Fruit fly (Drosophila melanogaster) whole organism, embryonic: Measurements from ENCODE around the gene CG46467.

Source experiments
- Awh ChIP-seq: fragments of 200-800 bp; sonication (Bioruptor generic); IDR thresholded peaks from 2 replicates; pipeline ENCODE4, ENCODE4 v1.3.6; 2022; ENCODE audit warnings: missing biosample characterization, missing genetic modification characterization
- CG12236 ChIP-seq: fragments of 200-800 bp; sonication (Bioruptor generic); optimal IDR thresholded peaks from 2 replicates; lab custom pipeline; 2016; ENCODE audit warnings: missing biosample characterization, missing genetic modification characterization
- CG12659 ChIP-seq: fragments of 200-800 bp; sonication (Bioruptor generic); optimal IDR thresholded peaks from 3 replicates; lab custom pipeline; 2017; ENCODE audit warnings: mild to moderate bottlenecking, missing biosample characterization, missing genetic modification reagents, missing genetic modification characterization
- CG14014 ChIP-seq: fragments of 200-800 bp; sonication (Bioruptor generic); IDR thresholded peaks from 2 replicates; pipeline ENCODE4 v1.3.6; 2022; ENCODE audit warnings: missing biosample characterization, missing genetic modification characterization
- CG14965 ChIP-seq: fragments of 200-800 bp; sonication (Bioruptor generic); optimal IDR thresholded peaks from 2 replicates; lab custom pipeline; 2016; ENCODE audit warnings: missing biosample characterization, missing genetic modification characterization, borderline replicate concordance
- CG1602 ChIP-seq: fragments of 200-800 bp; sonication (Bioruptor generic); optimal IDR thresholded peaks from 3 replicates; lab custom pipeline; 2016; ENCODE audit warnings: missing biosample characterization, missing genetic modification characterization
- CG2889 ChIP-seq: fragments of 200-800 bp; sonication (Bioruptor generic); IDR thresholded peaks from 3 replicates; pipeline ENCODE4 v1.3.6; 2022; ENCODE audit warnings: missing biosample characterization, missing genetic modification characterization
- CG3163 ChIP-seq: fragments of 200-800 bp; sonication (Bioruptor generic); optimal IDR thresholded peaks from 3 replicates; lab custom pipeline; 2016; ENCODE audit warnings: missing biosample characterization, missing genetic modification characterization
- CG32532 ChIP-seq: fragments of 200-800 bp; sonication (Bioruptor generic); IDR thresholded peaks from 2 replicates; pipeline ENCODE4 v1.3.6; 2022; ENCODE audit warnings: missing biosample characterization, missing genetic modification characterization
- CG4328 ChIP-seq: fragments of 200-800 bp; sonication (Bioruptor generic); optimal IDR thresholded peaks from 3 replicates; lab custom pipeline; 2017; ENCODE audit warnings: missing biosample characterization, missing genetic modification reagents, missing genetic modification characterization
- CG7357 ChIP-seq: fragments of 200-800 bp; sonication (Bioruptor generic); IDR thresholded peaks from 3 replicates; pipeline ENCODE4 v1.3.6; 2022; ENCODE audit warnings: missing biosample characterization, missing genetic modification characterization
- Deaf1 ChIP-seq: fragments of 200-800 bp; optimal IDR thresholded peaks from 3 replicates; lab custom pipeline; 2019; ENCODE audit warnings: missing biosample characterization, mild to moderate bottlenecking, missing genetic modification characterization, moderate library complexity
- Dek ChIP-seq: fragments of 200-800 bp; sonication (Bioruptor generic); optimal IDR thresholded peaks from 3 replicates; lab custom pipeline; 2019; ENCODE audit warnings: missing biosample characterization, mild to moderate bottlenecking, missing genetic modification characterization, moderate library complexity
- Dip2 ChIP-seq: fragments of 200-800 bp; sonication (Bioruptor generic); IDR thresholded peaks from 2 replicates; pipeline ENCODE4 v1.3.6; 2022; ENCODE audit warnings: missing biosample characterization, missing genetic modification characterization
- E2f2 ChIP-seq: fragments of 200-800 bp; sonication (Bioruptor generic); IDR thresholded peaks from 2 replicates; pipeline ENCODE4 v1.3.6; 2022; ENCODE audit warnings: missing biosample characterization, missing genetic modification characterization
- Ets65A ChIP-seq: fragments of 200-800 bp; sonication (Bioruptor generic); peaks from one replicate; lab custom pipeline; 2016; ENCODE audit warnings: missing biosample characterization, missing genetic modification characterization
- H2.0 ChIP-seq: fragments of 200-800 bp; sonication (Bioruptor generic); IDR thresholded peaks from 2 replicates; pipeline ENCODE4 v1.3.6; 2022; ENCODE audit warnings: missing biosample characterization, missing genetic modification characterization
- Hr39 ChIP-seq: fragments of >200 bp; optimal IDR thresholded peaks from 2 replicates; lab custom pipeline; 2017
- Neu2 ChIP-seq: fragments of 200-800 bp; sonication (Bioruptor generic); optimal IDR thresholded peaks from 3 replicates; lab custom pipeline; 2016; ENCODE audit warnings: missing biosample characterization, missing genetic modification characterization, borderline replicate concordance
- Trl ChIP-seq, 3 experiments: fragments of >200 bp in 2 of 3; fragments of 200-800 bp in 1 of 3; sonication (Bioruptor generic) in 1 of 3; optimal IDR thresholded peaks; 2 replicates in 1 of 3; 3 replicates in 2 of 3; lab custom pipeline; 2016 to 2017; ENCODE audit warnings: missing biosample characterization in 1 of 3, missing genetic modification characterization in 1 of 3
- abd-A ChIP-seq: fragments of 200-800 bp; sonication (Bioruptor generic); optimal IDR thresholded peaks from 3 replicates; lab custom pipeline; 2019; ENCODE audit warnings: missing biosample characterization, mild to moderate bottlenecking, missing genetic modification characterization, moderate library complexity
- br ChIP-seq: fragments of >200 bp; optimal IDR thresholded peaks from 2 replicates; lab custom pipeline; 2017
- cas ChIP-seq: fragments of 200-800 bp; sonication (Bioruptor generic); IDR thresholded peaks from 2 replicates; pipeline ENCODE4 v1.3.6; 2022; ENCODE audit warnings: missing biosample characterization, missing genetic modification characterization
- cg ChIP-seq: fragments of 200-800 bp; sonication (Bioruptor generic); optimal IDR thresholded peaks from 3 replicates; lab custom pipeline; 2019; ENCODE audit warnings: missing biosample characterization, mild to moderate bottlenecking, missing genetic modification characterization, moderate library complexity
- chinmo ChIP-seq: fragments of 200-800 bp; sonication (Bioruptor generic); IDR thresholded peaks from 4 replicates; pipeline ENCODE4 v1.3.6; 2022; ENCODE audit warnings: missing biosample characterization, missing genetic modification characterization; ENCODE audit not compliant: partially characterized antibody
- chm ChIP-seq: fragments of 200-800 bp; sonication (Bioruptor generic); IDR thresholded peaks from 2 replicates; pipeline ENCODE4 v1.3.6; 2022; ENCODE audit warnings: missing biosample characterization, missing genetic modification characterization
- crol ChIP-seq: fragments of 200-800 bp; sonication (Bioruptor generic); IDR thresholded peaks from 2 replicates; pipeline ENCODE4 v1.3.6; 2022; ENCODE audit warnings: missing biosample characterization, missing genetic modification characterization
- dm ChIP-seq: fragments of 200-800 bp; sonication (Bioruptor generic); optimal IDR thresholded peaks from 3 replicates; lab custom pipeline; 2016; ENCODE audit warnings: missing biosample characterization, missing genetic modification characterization
- emc ChIP-seq: fragments of 200-800 bp; sonication (Bioruptor generic); optimal IDR thresholded peaks from 2 replicates; lab custom pipeline; 2016; ENCODE audit warnings: missing biosample characterization, missing genetic modification characterization
- gfzf ChIP-seq: fragments of 200-800 bp; sonication (Bioruptor generic); optimal IDR thresholded peaks from 2 replicates; lab custom pipeline; 2016; ENCODE audit warnings: missing biosample characterization, mild to moderate bottlenecking, missing genetic modification characterization, moderate library complexity
- gsb-n ChIP-seq: fragments of 200-800 bp; sonication (Bioruptor generic); optimal IDR thresholded peaks from 3 replicates; lab custom pipeline; 2018; ENCODE audit warnings: missing biosample characterization, mild to moderate bottlenecking, missing genetic modification characterization
- kah ChIP-seq: fragments of 200-800 bp; sonication (Bioruptor generic); optimal IDR thresholded peaks from 2 replicates; lab custom pipeline; 2018; ENCODE audit warnings: missing biosample characterization, mild to moderate bottlenecking, missing genetic modification characterization
- kni ChIP-seq: fragments of 200-800 bp; sonication (Bioruptor generic); optimal IDR thresholded peaks from 3 replicates; lab custom pipeline; 2017; ENCODE audit warnings: mild to moderate bottlenecking, missing biosample characterization, missing genetic modification reagents, missing genetic modification characterization
- mld ChIP-seq: fragments of 200-800 bp; sonication (Bioruptor generic); IDR thresholded peaks from 3 replicates; pipeline ENCODE4 v1.3.6; 2022; ENCODE audit warnings: missing biosample characterization, missing genetic modification characterization; ENCODE audit not compliant: partially characterized antibody
- nerfin-1 ChIP-seq: fragments of 200-800 bp; sonication (Bioruptor generic); optimal IDR thresholded peaks from 3 replicates; lab custom pipeline; 2019; ENCODE audit warnings: missing biosample characterization, mild to moderate bottlenecking, missing genetic modification characterization, moderate library complexity
- p53 ChIP-seq: fragments of 200-800 bp; sonication (Bioruptor generic); optimal IDR thresholded peaks from 2 replicates; lab custom pipeline; 2016; ENCODE audit warnings: missing biosample characterization, missing genetic modification characterization
- pum ChIP-seq: fragments of 200-800 bp; sonication (Bioruptor generic); optimal IDR thresholded peaks from 2 replicates; lab custom pipeline; 2016; ENCODE audit warnings: missing biosample characterization, missing genetic modification characterization
- run ChIP-seq: fragments of 200-800 bp; sonication (Bioruptor generic); optimal IDR thresholded peaks from 3 replicates; lab custom pipeline; 2018; ENCODE audit warnings: missing biosample characterization, mild to moderate bottlenecking, missing genetic modification characterization
- seq ChIP-seq: fragments of 200-800 bp; sonication (Bioruptor generic); IDR thresholded peaks from 2 replicates; pipeline ENCODE4 v1.3.6; 2022; ENCODE audit warnings: missing biosample characterization, missing genetic modification characterization
- sim ChIP-seq: fragments of 200-800 bp; sonication (Bioruptor generic); IDR thresholded peaks from 2 replicates; pipeline ENCODE4 v1.3.6; 2022; ENCODE audit warnings: missing biosample characterization, missing genetic modification characterization
- slp2 ChIP-seq: fragments of 200-800 bp; sonication (Bioruptor generic); optimal IDR thresholded peaks from 2 replicates; lab custom pipeline; 2016; ENCODE audit warnings: missing biosample characterization, missing genetic modification characterization
- so ChIP-seq: fragments of 200-800 bp; sonication (Bioruptor generic); IDR thresholded peaks from 3 replicates; pipeline ENCODE4 v1.3.6; 2022; ENCODE audit warnings: missing biosample characterization, missing genetic modification characterization
- sob ChIP-seq: fragments of 200-800 bp; sonication (Bioruptor generic); IDR thresholded peaks from 2 replicates; pipeline ENCODE4 v1.3.6; 2022; ENCODE audit warnings: missing biosample characterization, missing genetic modification characterization
- sr ChIP-seq: fragments of 200-800 bp; sonication (Bioruptor generic); IDR thresholded peaks from 3 replicates; pipeline ENCODE4 v1.3.6; 2022; ENCODE audit warnings: missing biosample characterization, missing genetic modification characterization
- toy ChIP-seq: fragments of 200-800 bp; sonication (Bioruptor generic); IDR thresholded peaks from 2 replicates; pipeline ENCODE4 v1.3.6; 2022; ENCODE audit warnings: missing biosample characterization, missing genetic modification characterization
- ttk ChIP-seq: fragments of 200-800 bp; sonication (Bioruptor generic); IDR thresholded peaks from 2 replicates; pipeline ENCODE4 v2.1.2; 2022; ENCODE audit warnings: missing biosample characterization, missing genetic modification characterization
- unc-4 ChIP-seq: fragments of 200-800 bp; sonication (Bioruptor generic); IDR thresholded peaks from 2 replicates; pipeline ENCODE4 v1.3.6; 2022; ENCODE audit warnings: missing biosample characterization, missing genetic modification characterization; ENCODE audit not compliant: partially characterized antibody
- vvl ChIP-seq: fragments of 200-800 bp; sonication (Bioruptor generic); IDR thresholded peaks from 2 replicates; pipeline ENCODE4 v1.3.6; 2022; ENCODE audit warnings: missing biosample characterization, missing genetic modification characterization

Gene CG46467

dm6 chr3R:9950984-9951383 lies 76.5 kb downstream of the CG46467 start:
- TF ChIP-seq Neu2 (GFP tag; lab: Kevin White, UChicago) (no peak), crol (GFP tag; lab: Robert Waterston, UW) (0 out of 2 replicates have a peak, but pooled peaks have one; percentile 15), Awh (GFP tag; lab: Robert Waterston, UW) (0 out of 2 replicates have a peak, but pooled peaks have one; percentile 9), CG14014 (GFP tag; lab: Robert Waterston, UW) (0 out of 2 replicates have a peak, but pooled peaks have one; percentile 5), CG3163 (no peak), CG12236 (GFP tag; lab: Kevin White, UChicago) (no peak), Dek (no peak), CG7357 (GFP tag; lab: Robert Waterston, UW) (no peak), Ets65A (peak; percentile 2), Dip2 (GFP tag; lab: Robert Waterston, UW) (0 out of 2 replicates have a peak, but pooled peaks have one; percentile 26), kni (GFP tag; lab: Kevin White, UChicago) (no peak), CG2889 (GFP tag; lab: Robert Waterston, UW) (no peak), gfzf (no peak), mld (0 out of 3 replicates have a peak, but pooled peaks have one; percentile 14)

- TF ChIP-seq so (GFP tag; lab: Robert Waterston, UW) = 0 out of 3 replicates have a peak, but pooled peaks have one; percentile 14
- 0 out of 2 replicates have a peak, but pooled peaks have one; percentile 34 for TF ChIP-seq sob (GFP tag; lab: Robert Waterston, UW)
- peak; percentile 37; the same call in 1 of the 2 replicates for TF ChIP-seq vvl (GFP tag; lab: Robert Waterston, UW)
- TF ChIP-seq chinmo (GFP tag; lab: Robert Waterston, UW) = 0 out of 4 replicates have a peak, but pooled peaks have one; percentile 39
- TF ChIP-seq CG32532 (GFP tag; lab: Robert Waterston, UW) = 0 out of 2 replicates have a peak, but pooled peaks have one; percentile 27
- peak; percentile 21 for TF ChIP-seq Hr39
- peak; percentile 80 for TF ChIP-seq sr
- 0 out of 2 replicates have a peak, but pooled peaks have one; percentile 5 for TF ChIP-seq ttk (GFP tag; lab: Robert Waterston, UW)
- TF ChIP-seq crol (GFP tag; lab: Robert Waterston, UW) = peak; percentile 66
- no peak for TF ChIP-seq CG4328
- TF ChIP-seq CG1602 (GFP tag; lab: Kevin White, UChicago) = no peak
- no peak for TF ChIP-seq sim (GFP tag; lab: Robert Waterston, UW)
Observed at dm6 chr3R:9951679-9952078, 77.2 kb downstream of the CG46467 start.

dm6 chr3R:9952669-9953277 lies 78.3 kb downstream of the CG46467 start:
- TF ChIP-seq Trl (optimal IDR thresholded peaks at IDR 0.05; lab: Kevin White, UChicago) (peak; percentile 60 to 87), Trl (GFP tag; optimal IDR thresholded peaks at IDR 0.05; lab: Kevin White, UChicago) (no peak), p53 (GFP tag; lab: Kevin White, UChicago) (no peak), gsb-n (tag; lab: Kevin White, UChicago) (no peak), Deaf1 (tag; lab: Kevin White, UChicago) (peak; percentile 87), slp2 (no peak), chm (GFP tag; lab: Robert Waterston, UW) (no peak), run (no peak), abd-A (tag; lab: Kevin White, UChicago) (peak; percentile 53), H2.0 (GFP tag; lab: Robert Waterston, UW) (no peak), cas (GFP tag; lab: Robert Waterston, UW) (no peak), nerfin-1 (tag; lab: Kevin White, UChicago) (peak; percentile 49), E2f2 (GFP tag; lab: Robert Waterston, UW) (no peak), toy (no peak), Dek (no peak), br (no peak), kah (GFP tag; lab: Kevin White, UChicago) (no peak), CG14965 (GFP tag; lab: Kevin White, UChicago) (no peak), emc (GFP tag; lab: Kevin White, UChicago) (no peak), seq (GFP tag; lab: Robert Waterston, UW) (no peak), vvl (GFP tag; lab: Robert Waterston, UW) (no peak), Hr39 (peak; percentile 93), sr (no peak), dm (GFP tag; lab: Kevin White, UChicago) (no peak), CG12659 (GFP tag; lab: Kevin White, UChicago) (no peak), cg (GFP tag; lab: Kevin White, UChicago) (peak; percentile 58), unc-4 (GFP tag; lab: Robert Waterston, UW) (no peak), pum (GFP tag; lab: Kevin White, UChicago) (no peak)
